Worm (Caenorhabditis elegans): Measurements from ENCODE around the gene C16A3.6.
A peak's percentile ranks its signal among the peaks of the same experiment; 100 is the strongest.

Gene C16A3.6

ce11 chrIII:6341878-6342453, 37.0 kb upstream of the C16A3.6 start, which contains the start of gene rpn-13:
Gene rpn-13, minus strand, starts transcription at chrIII:6341928.
- TF ChIP-seq nfya-1 (tag; optimal IDR thresholded peaks at IDR 0.05; ENCODE audit: insufficient read depth): peak; percentile 87
- no peak for TF ChIP-seq nhr-28 (tag; optimal IDR thresholded peaks at IDR 0.05)
- no peak for TF ChIP-seq ztf-11 (tag; optimal IDR thresholded peaks at IDR 0.05)
- TF ChIP-seq nhr-11 (tag; optimal IDR thresholded peaks at IDR 0.05): no peak
- TF ChIP-seq mml-1 (tag; optimal IDR thresholded peaks at IDR 0.05): no peak
- TF ChIP-seq nhr-23 (tag; optimal IDR thresholded peaks at IDR 0.05): peak; percentile 53
- TF ChIP-seq sea-2 (GFP tag; optimal IDR thresholded peaks at IDR 0.05): no peak
- peak; percentile 78 for TF ChIP-seq pha-4 (tag; optimal IDR thresholded peaks at IDR 0.05)
- no peak for TF ChIP-seq fkh-2 (tag; optimal IDR thresholded peaks at IDR 0.05)
- TF ChIP-seq unc-62 (GFP tag; optimal IDR thresholded peaks at IDR 0.05): no peak
- TF ChIP-seq nhr-76 (tag; optimal IDR thresholded peaks at IDR 0.05): no peak
- TF ChIP-seq nhr-25 (tag; optimal IDR thresholded peaks at IDR 0.05): peak; percentile 21
- TF ChIP-seq ama-1 (optimal IDR thresholded peaks at IDR 0.05): peak; percentile 0
- TF ChIP-seq ZK546.5 (tag; optimal IDR thresholded peaks at IDR 0.05): no peak
- TF ChIP-seq snpc-4 (tag; optimal IDR thresholded peaks at IDR 0.05): peak; percentile 28
- no peak for TF ChIP-seq egl-5 (tag; optimal IDR thresholded peaks at IDR 0.05)
- TF ChIP-seq ceh-9 (tag; optimal IDR thresholded peaks at IDR 0.05): no peak
- peak; percentile 42 for TF ChIP-seq hmg-11 (tag; optimal IDR thresholded peaks at IDR 0.05)
- TF ChIP-seq skn-1 (tag; optimal IDR thresholded peaks at IDR 0.05): peak; percentile 98
- peak; percentile 46 for TF ChIP-seq lin-15B (tag; optimal IDR thresholded peaks at IDR 0.05)
- no peak for TF ChIP-seq egl-27 (tag; optimal IDR thresholded peaks at IDR 0.05)
- TF ChIP-seq nhr-43 (tag; optimal IDR thresholded peaks at IDR 0.05; ENCODE audit: poor library complexity, severe bottlenecking): no peak
- peak; percentile 15 for TF ChIP-seq elt-2 (tag; optimal IDR thresholded peaks at IDR 0.05)

ce11 chrIII:6343229-6343628, 35.8 kb upstream of the C16A3.6 start, which contains the start of gene C56G2.9:
Gene C56G2.9, minus strand, starts transcription at chrIII:6343329.
- no peak for TF ChIP-seq elt-3 (tag; optimal IDR thresholded peaks at IDR 0.05)
- no peak for TF ChIP-seq snpc-4 (tag; optimal IDR thresholded peaks at IDR 0.05)
- no peak for TF ChIP-seq ceh-82 (tag; optimal IDR thresholded peaks at IDR 0.05)
- TF ChIP-seq egl-27 (tag; optimal IDR thresholded peaks at IDR 0.05): no peak
- TF ChIP-seq ceh-16 (tag; optimal IDR thresholded peaks at IDR 0.05): no peak
- TF ChIP-seq ceh-28 (tag; optimal IDR thresholded peaks at IDR 0.05): no peak
- no peak for TF ChIP-seq hmg-11 (tag; optimal IDR thresholded peaks at IDR 0.05)
- TF ChIP-seq skn-1 (tag; optimal IDR thresholded peaks at IDR 0.05): no peak
- TF ChIP-seq fkh-2 (tag; optimal IDR thresholded peaks at IDR 0.05): no peak
- no peak for TF ChIP-seq nhr-28 (tag; optimal IDR thresholded peaks at IDR 0.05)
- TF ChIP-seq eor-1 (tag; optimal IDR thresholded peaks at IDR 0.05): no peak
- no peak for TF ChIP-seq R02D3.7 (tag; optimal IDR thresholded peaks at IDR 0.05)
- TF ChIP-seq nhr-76 (tag; optimal IDR thresholded peaks at IDR 0.05): no peak
- no peak for TF ChIP-seq lin-39 (tag; optimal IDR thresholded peaks at IDR 0.05)
- no peak for TF ChIP-seq mml-1 (tag; optimal IDR thresholded peaks at IDR 0.05)

ce11 chrIII:6344737-6345136, 34.3 kb upstream of the C16A3.6 start:
- TF ChIP-seq pqm-1 (tag; optimal IDR thresholded peaks at IDR 0.05) (peak; percentile 36), ceh-82 (tag; optimal IDR thresholded peaks at IDR 0.05) (peak; percentile 54), nhr-11 (tag; optimal IDR thresholded peaks at IDR 0.05) (no peak), egl-27 (tag; optimal IDR thresholded peaks at IDR 0.05) (no peak), unc-62 (GFP tag; optimal IDR thresholded peaks at IDR 0.05) (no peak), elt-3 (tag; optimal IDR thresholded peaks at IDR 0.05) (no peak), lin-15B (tag; optimal IDR thresholded peaks at IDR 0.05) (peak; percentile 81), nhr-12 (tag; optimal IDR thresholded peaks at IDR 0.05) (no peak), ama-1 (optimal IDR thresholded peaks at IDR 0.05) (peak; percentile 73), lsy-12 (tag; optimal IDR thresholded peaks at IDR 0.05) (peak; percentile 75), nhr-76 (tag; optimal IDR thresholded peaks at IDR 0.05) (no peak), ceh-9 (tag; optimal IDR thresholded peaks at IDR 0.05) (no peak), fkh-10 (GFP tag; optimal IDR thresholded peaks at IDR 0.05) (no peak), unc-39 (tag; optimal IDR thresholded peaks at IDR 0.05) (no peak), ztf-4 (tag; optimal IDR thresholded peaks at IDR 0.05) (no peak), ceh-28 (tag; optimal IDR thresholded peaks at IDR 0.05) (peak; percentile 47), nfya-1 (tag; optimal IDR thresholded peaks at IDR 0.05; ENCODE audit: insufficient read depth) (peak; percentile 92), elt-2 (tag; optimal IDR thresholded peaks at IDR 0.05) (peak; percentile 54), fkh-2 (tag; optimal IDR thresholded peaks at IDR 0.05) (no peak), pha-4 (tag; optimal IDR thresholded peaks at IDR 0.05) (peak; percentile 95), skn-1 (tag; optimal IDR thresholded peaks at IDR 0.05) (peak; percentile 32), nhr-23 (tag; optimal IDR thresholded peaks at IDR 0.05) (peak; percentile 79), ztf-11 (tag; optimal IDR thresholded peaks at IDR 0.05) (no peak), aly-2 (tag; optimal IDR thresholded peaks at IDR 0.05) (no peak), ceh-16 (tag; optimal IDR thresholded peaks at IDR 0.05) (no peak), nhr-77 (tag; optimal IDR thresholded peaks at IDR 0.05) (no peak), elt-1 (tag; optimal IDR thresholded peaks at IDR 0.05) (no peak), daf-12 (tag; optimal IDR thresholded peaks at IDR 0.05) (no peak), fos-1 (tag; optimal IDR thresholded peaks at IDR 0.05) (no peak), snpc-4 (tag; optimal IDR thresholded peaks at IDR 0.05) (peak; percentile 81), hmg-11 (tag; optimal IDR thresholded peaks at IDR 0.05) (peak; percentile 92), jun-1 (tag; optimal IDR thresholded peaks at IDR 0.05) (peak; percentile 72), egl-5 (tag; optimal IDR thresholded peaks at IDR 0.05) (no peak), nhr-67 (tag; optimal IDR thresholded peaks at IDR 0.05) (no peak), nhr-237 (tag; optimal IDR thresholded peaks at IDR 0.05) (no peak), nhr-28 (tag; optimal IDR thresholded peaks at IDR 0.05) (no peak), nhr-43 (tag; optimal IDR thresholded peaks at IDR 0.05; ENCODE audit: poor library complexity, severe bottlenecking) (peak; percentile 36), mml-1 (tag; optimal IDR thresholded peaks at IDR 0.05) (no peak), ZK546.5 (tag; optimal IDR thresholded peaks at IDR 0.05) (no peak), sea-2 (GFP tag; optimal IDR thresholded peaks at IDR 0.05) (no peak)
